Fruit fly (Drosophila melanogaster) whole organism, embryonic: Measurements from ENCODE around the gene Cp18.

Experiments used
- Atf-2 ChIP-seq: fragments of 200-800 bp; sonication (Bioruptor generic); optimal IDR thresholded peaks from 2 replicates; lab custom pipeline; 2016; ENCODE audit warnings: missing biosample characterization, missing genetic modification characterization
- CG32767 ChIP-seq: fragments of 200-800 bp; sonication (Bioruptor generic); IDR thresholded peaks from 2 replicates; pipeline ENCODE4 v1.3.6; 2022; ENCODE audit warnings: missing biosample characterization, missing genetic modification characterization
- CG34224 ChIP-seq: fragments of 200-800 bp; sonication (Bioruptor generic); IDR thresholded peaks from 3 replicates; pipeline ENCODE4 v1.3.6; 2022; ENCODE audit warnings: missing biosample characterization, missing genetic modification characterization; ENCODE audit not compliant: partially characterized antibody
- Poxn ChIP-seq: fragments of 200-800 bp; sonication (Bioruptor generic); IDR thresholded peaks from 2 replicates; pipeline ENCODE4 v1.3.6; 2022; ENCODE audit warnings: missing biosample characterization, missing genetic modification characterization
- peb ChIP-seq: fragments of 200-800 bp; sonication (Bioruptor generic); IDR thresholded peaks from 2 replicates; pipeline ENCODE4 v1.3.6; 2022; ENCODE audit warnings: missing biosample characterization, missing genetic modification characterization
- tup ChIP-seq: fragments of 200-800 bp; sonication (Bioruptor generic); optimal IDR thresholded peaks from 2 replicates; lab custom pipeline; 2016; ENCODE audit warnings: missing biosample characterization, mild to moderate bottlenecking, missing genetic modification characterization, moderate library complexity
- vfl ChIP-seq: fragments of 200-800 bp; sonication (Bioruptor generic); optimal IDR thresholded peaks from 2 replicates; lab custom pipeline; 2016; ENCODE audit warnings: missing biosample characterization, missing genetic modification characterization
- zen2 ChIP-seq: fragments of 200-800 bp; sonication (Bioruptor generic); IDR thresholded peaks from 3 replicates; pipeline ENCODE4 v1.3.6; 2022; ENCODE audit warnings: missing biosample characterization, missing genetic modification characterization; ENCODE audit not compliant: partially characterized antibody

DNA sequence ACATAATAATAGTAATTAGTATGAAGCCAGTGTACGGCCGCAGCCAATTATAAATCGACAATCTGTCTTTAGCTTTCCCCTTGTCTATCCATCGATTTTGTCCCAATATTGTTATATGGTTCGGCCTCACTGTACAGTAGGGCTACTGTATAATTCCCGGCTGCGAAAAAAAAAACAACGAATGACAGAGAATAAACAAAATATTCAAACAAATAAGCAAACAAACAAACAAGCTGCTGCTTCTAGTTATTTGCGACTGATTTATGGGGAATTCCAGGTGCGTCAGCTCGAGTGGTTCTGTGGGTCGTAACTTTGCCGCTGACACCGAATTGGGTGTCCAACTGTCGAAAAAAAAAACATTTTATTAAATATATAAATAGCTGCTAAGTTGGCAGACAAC, 36.9 kb upstream of the Cp18 start:
- TF ChIP-seq Poxn (GFP tag; lab: Robert Waterston, UW) = no peak
- no peak for TF ChIP-seq vfl
- no peak for TF ChIP-seq CG32767 (GFP tag; lab: Robert Waterston, UW)
- no peak for TF ChIP-seq peb (GFP tag; lab: Robert Waterston, UW)
- no peak for TF ChIP-seq zen2 (GFP tag; lab: Robert Waterston, UW)
- no peak for TF ChIP-seq Atf-2 (GFP tag; lab: Kevin White, UChicago)
- no peak for TF ChIP-seq tup (GFP tag; lab: Kevin White, UChicago)
- TF ChIP-seq CG34224 (GFP tag; lab: Robert Waterston, UW) = no peak
